Worm (Caenorhabditis elegans) whole organism, L4/young adult: ENCODE measurements around the gene D2045.8.
A peak's percentile ranks its signal among the peaks of the same experiment; 100 is the strongest.

ENCODE experiments used
- W03F9.2 ChIP-seq: fragments of 150-350 bp; optimal IDR thresholded peaks from 2 replicates; lab custom pipeline; 2014; ENCODE audit warnings: missing biosample characterization, missing genetic modification characterization
- dao-5 ChIP-seq: sonication (generic microtip); optimal IDR thresholded peaks from 2 replicates; lab custom pipeline; 2016; ENCODE audit warnings: missing genotype, missing genetic modification characterization, moderate library complexity, missing compliant biosample characterization
- him-1 ChIP-seq: sonication (generic microtip); optimal IDR thresholded peaks from 2 replicates; lab custom pipeline; 2016; ENCODE audit warnings: missing genotype, missing genetic modification reagents, missing genetic modification characterization, missing compliant biosample characterization

DNA sequence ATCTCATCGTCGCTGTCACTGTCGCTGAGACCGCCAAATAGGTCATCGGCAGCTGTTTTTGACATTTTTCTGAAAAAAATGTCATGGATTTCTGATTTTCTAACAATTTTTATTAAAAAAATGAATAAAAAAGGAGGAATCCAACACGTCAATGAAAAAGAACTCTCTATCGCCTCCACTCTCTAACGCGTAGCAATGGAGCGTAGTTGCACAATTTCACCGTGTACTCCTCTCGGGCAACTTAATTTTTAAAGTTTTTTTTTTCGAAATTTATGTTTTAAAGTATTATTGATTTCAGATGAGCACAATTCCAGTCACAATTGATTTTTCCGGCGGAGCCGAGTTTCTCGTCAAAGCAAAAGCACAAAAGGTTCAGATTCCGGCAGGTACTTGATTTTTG, 23.1 kb downstream of the D2045.8 start, which contains the start of the genes taf-11.3 and urm-1:
- TF ChIP-seq him-1 (tag; lab: Kevin White, UChicago) (no peak), W03F9.2 (tag; lab: Kevin White, UChicago) (peak; percentile 95), dao-5 (no peak)
